Fruit fly (Drosophila melanogaster): ENCODE measurements around the gene twf.
A peak's percentile ranks its signal among the peaks of the same experiment; 100 is the strongest.

twf gene

DNA sequence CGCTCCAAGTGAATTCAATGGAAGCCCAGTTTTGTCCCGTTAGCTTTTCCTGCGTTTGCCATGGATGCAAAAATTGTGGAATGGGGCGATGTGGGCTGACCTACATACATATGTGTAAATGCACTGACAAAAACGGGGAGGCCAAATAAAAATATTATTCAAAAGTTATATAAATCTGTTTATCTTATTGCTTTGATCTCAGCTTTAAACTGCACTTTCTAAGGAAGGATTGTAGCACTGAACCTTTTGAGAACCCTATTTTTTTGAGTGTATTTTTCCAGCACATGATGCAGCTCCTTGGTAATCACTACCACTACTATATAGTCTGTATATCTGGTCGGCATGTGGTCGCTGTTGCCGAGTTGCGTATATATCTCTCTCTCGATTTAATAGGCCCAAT, 45.4 kb upstream of the twf start:
- TF ChIP-seq pdm3 (GFP tag; optimal IDR thresholded peaks at IDR 0.05) (peak; percentile 42), achi (GFP tag; optimal IDR thresholded peaks at IDR 0.05) (peak; percentile 56), Hr4 (GFP tag; optimal IDR thresholded peaks at IDR 0.05) (peak; percentile 51), CG8119 (GFP tag; IDR thresholded peaks at IDR 0.05) (peak; percentile 66; the same call in 2 of the 3 replicates), CG11902 (GFP tag; optimal IDR thresholded peaks at IDR 0.05) (peak; percentile 45), CG8632 (GFP tag; optimal IDR thresholded peaks at IDR 0.05) (peak; percentile 48), svp (GFP tag) (peak; percentile 64), esn (GFP tag; optimal IDR thresholded peaks at IDR 0.05) (peak; percentile 28), CG32006 (GFP tag; optimal IDR thresholded peaks at IDR 0.05) (peak; percentile 59), Sox14 (GFP tag; optimal IDR thresholded peaks at IDR 0.05) (peak; percentile 25), acj6 (GFP tag; optimal IDR thresholded peaks at IDR 0.05) (peak; percentile 49), CG7368 (GFP tag; optimal IDR thresholded peaks at IDR 0.05) (peak; percentile 30), dac (GFP tag; optimal IDR thresholded peaks at IDR 0.05) (no peak), CG10631 (GFP tag; optimal IDR thresholded peaks at IDR 0.05) (peak; percentile 24), CG4318 (GFP tag; optimal IDR thresholded peaks at IDR 0.05) (no peak), CG8319 (GFP tag; optimal IDR thresholded peaks at IDR 0.05) (no peak), CG6808 (GFP tag; optimal IDR thresholded peaks at IDR 0.05) (peak; percentile 55), CG11762 (GFP tag; optimal IDR thresholded peaks at IDR 0.05; ENCODE audit: insufficient read depth) (peak; percentile 48), fd59A (GFP tag; optimal IDR thresholded peaks at IDR 0.05) (peak; percentile 21), vri (GFP tag; optimal IDR thresholded peaks at IDR 0.05) (no peak), CG6276 (GFP tag; optimal IDR thresholded peaks at IDR 0.05) (no peak), topi (GFP tag; optimal IDR thresholded peaks at IDR 0.05) (peak; percentile 43), Hr39 (GFP tag; optimal IDR thresholded peaks at IDR 0.05) (peak; percentile 21), Eip93F (GFP tag; optimal IDR thresholded peaks at IDR 0.05) (no peak), Sox102F (GFP tag; optimal IDR thresholded peaks at IDR 0.05) (peak; percentile 19), CG9139 (GFP tag; optimal IDR thresholded peaks at IDR 0.05) (peak; percentile 44), Met (GFP tag; optimal IDR thresholded peaks at IDR 0.05) (peak; percentile 42), CG6163 (GFP tag; IDR thresholded peaks at IDR 0.05) (peak; percentile 83), CG16779 (tag; optimal IDR thresholded peaks at IDR 0.05) (no peak), Eip78C (GFP tag) (peak; percentile 85), dsx (GFP tag; optimal IDR thresholded peaks at IDR 0.05; ENCODE audit: poor library complexity, severe bottlenecking) (peak; percentile 29), Eip75B (GFP tag; optimal IDR thresholded peaks at IDR 0.05) (peak; percentile 64), Ets21C (GFP tag; optimal IDR thresholded peaks at IDR 0.05) (no peak), CG34406 (GFP tag; optimal IDR thresholded peaks at IDR 0.05) (peak; percentile 43), Ets96B (tag; optimal IDR thresholded peaks at IDR 0.05) (peak; percentile 59), CG3919 (GFP tag; optimal IDR thresholded peaks at IDR 0.05) (peak; percentile 77), Sox15 (GFP tag; optimal IDR thresholded peaks at IDR 0.05) (no peak), cyc (GFP tag; optimal IDR thresholded peaks at IDR 0.05) (peak; percentile 64), Hr38 (GFP tag; optimal IDR thresholded peaks at IDR 0.05) (no peak), Smox (GFP tag; optimal IDR thresholded peaks at IDR 0.05) (no peak), Lpt (GFP tag; optimal IDR thresholded peaks at IDR 0.05) (peak; percentile 48), ss (GFP tag; optimal IDR thresholded peaks at IDR 0.05) (peak in 1 of 2 experiments; percentile 43), CG6854 (GFP tag; optimal IDR thresholded peaks at IDR 0.05) (no peak), lz (GFP tag; optimal IDR thresholded peaks at IDR 0.05) (peak; percentile 7), fkh (GFP tag; optimal IDR thresholded peaks at IDR 0.05) (no peak), CG10669 (GFP tag; optimal IDR thresholded peaks at IDR 0.05) (peak; percentile 70), CG3032 (tag; optimal IDR thresholded peaks at IDR 0.05) (peak; percentile 40), CG11294 (GFP tag; IDR thresholded peaks at IDR 0.05) (peak; percentile 16; the same call in 1 of the 2 replicates), CG15336 (GFP tag; IDR thresholded peaks at IDR 0.05) (peak; percentile 70), net (GFP tag; optimal IDR thresholded peaks at IDR 0.05) (peak; percentile 48), spab (GFP tag; optimal IDR thresholded peaks at IDR 0.05) (peak; percentile 42), eg (GFP tag; IDR thresholded peaks at IDR 0.05) (peak; percentile 67)

All from whole organism, prepupa.